Worm (Caenorhabditis elegans) whole organism, midembryonic: Measurements from ENCODE around the gene Y51B9A.6.

Experiments
- T22C8.4 ChIP-seq: fragments of 200-800 bp; sonication (Bioruptor generic); IDR thresholded peaks from 2 replicates; pipeline ENCODE4 v1.3.6; 2022; ENCODE audit warnings: missing genetic modification characterization, missing compliant biosample characterization
- cog-1 ChIP-seq: sonication (generic microtip); optimal IDR thresholded peaks from 2 replicates; lab custom pipeline; 2016; ENCODE audit warnings: missing genetic modification characterization, missing compliant biosample characterization
- flt-1 ChIP-seq: fragments of 200-800 bp; sonication (Bioruptor generic); IDR thresholded peaks from 2 replicates; pipeline ENCODE4 v1.3.6; 2022; ENCODE audit warnings: missing genetic modification characterization, missing compliant biosample characterization
- klf-2 ChIP-seq: fragments of 200-800 bp; sonication (Bioruptor generic); conservative IDR thresholded peaks from 2 replicates; pipeline ENCODE4 v1.3.6; 2022; ENCODE audit warnings: missing genetic modification reagents, missing genetic modification characterization, missing compliant biosample characterization
- med-1 ChIP-seq: sonication (generic microtip); optimal IDR thresholded peaks from 2 replicates; lab custom pipeline; 2017; ENCODE audit warnings: missing genetic modification characterization, mild to moderate bottlenecking, missing compliant biosample characterization, antibody characterized with exemption, missing genetic modification reagents; ENCODE audit not compliant: insufficient read depth
- ref-1 ChIP-seq: fragments of 200-800 bp; sonication (Bioruptor generic); conservative IDR thresholded peaks from 2 replicates; pipeline ENCODE4 v1.3.6; 2022; ENCODE audit warnings: missing genetic modification reagents, missing genetic modification characterization, missing compliant biosample characterization
- tab-1 ChIP-seq: fragments of 200-800 bp; sonication (Bioruptor generic); IDR thresholded peaks from 2 replicates; pipeline ENCODE4 v1.3.6; 2022; ENCODE audit warnings: missing genetic modification characterization, missing compliant biosample characterization
- ztf-23 ChIP-seq: fragments of 200-800 bp; sonication (Bioruptor generic); IDR thresholded peaks from 2 replicates; pipeline ENCODE4 v1.3.6; 2022; ENCODE audit warnings: missing genetic modification reagents, missing genetic modification characterization, missing compliant biosample characterization
- ztf-29 ChIP-seq: fragments of 200-800 bp; sonication (Bioruptor generic); IDR thresholded peaks from 2 replicates; pipeline ENCODE4 v1.3.6; 2022; ENCODE audit warnings: missing genetic modification reagents, missing genetic modification characterization, missing compliant biosample characterization

DNA sequence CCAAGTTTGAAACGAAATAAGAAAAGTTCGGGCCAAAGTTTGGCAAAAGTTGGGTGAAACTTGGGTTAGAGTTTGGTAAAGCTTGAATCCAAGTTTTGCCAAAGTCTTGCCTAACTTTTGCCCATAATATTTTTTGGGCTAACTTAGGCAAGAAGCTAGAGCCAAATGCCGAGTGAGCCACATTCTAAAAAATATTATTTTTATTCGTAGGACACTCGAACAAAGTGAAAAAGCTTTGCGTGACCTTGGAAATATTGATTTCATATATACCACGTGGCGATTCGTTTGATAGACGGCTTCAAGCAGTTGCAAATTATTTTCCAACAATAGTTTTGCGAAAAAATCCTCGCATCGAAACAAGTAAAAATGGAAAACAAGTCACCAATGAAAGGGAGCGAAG is 859 bp upstream of the Y51B9A.6 start, which contains the start of gene Y51B9A.5:
- TF ChIP-seq med-1 (no peak), ref-1 (GFP tag; lab: Robert Waterston, UW) (no peak), tab-1 (no peak), flt-1 (GFP tag; lab: Robert Waterston, UW) (no peak), klf-2 (GFP tag; lab: Robert Waterston, UW) (no peak), ztf-23 (GFP tag; lab: Robert Waterston, UW) (no peak), T22C8.4 (no peak), cog-1 (tag; lab: Kevin White, UChicago) (no peak), ztf-29 (GFP tag; lab: Robert Waterston, UW) (no peak)
